Worm (Caenorhabditis elegans): ENCODE data around the gene C36C9.11.
A peak's percentile ranks its signal among the peaks of the same experiment; 100 is the strongest.
"Not testable (repeated sequence)": the region's sequence is repeated elsewhere in the genome, so short reads cannot be mapped to it uniquely, and the experiment has no call there.

The C36C9.11 gene

DNA sequence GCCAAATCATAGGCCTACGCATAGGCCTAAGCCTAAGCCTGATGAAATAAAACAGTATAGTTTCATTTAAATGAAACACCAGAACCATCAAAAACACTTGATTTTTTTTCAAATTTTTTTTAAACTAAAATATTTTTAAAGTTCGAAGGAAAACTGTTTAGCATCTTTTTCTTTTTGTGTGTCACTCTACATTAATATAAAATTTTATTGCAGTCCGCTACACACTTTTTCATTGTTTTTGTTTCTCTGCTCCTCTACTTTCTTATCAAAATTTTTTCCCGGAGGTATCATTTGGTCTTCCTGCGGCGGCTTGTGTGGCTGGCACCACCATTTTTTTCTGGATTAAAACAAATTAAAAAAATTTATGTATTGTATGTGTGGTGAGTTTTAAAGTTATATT, at the start of gene C36C9.11:
C36C9.11 (plus strand) TSS at position 301 of the 400 bp plus-strand sequence.
- not testable (repeated sequence) for TF ChIP-seq odd-2, tbx-2, ceh-18 (tag; optimal IDR thresholded peaks at IDR 0.05)

DNA sequence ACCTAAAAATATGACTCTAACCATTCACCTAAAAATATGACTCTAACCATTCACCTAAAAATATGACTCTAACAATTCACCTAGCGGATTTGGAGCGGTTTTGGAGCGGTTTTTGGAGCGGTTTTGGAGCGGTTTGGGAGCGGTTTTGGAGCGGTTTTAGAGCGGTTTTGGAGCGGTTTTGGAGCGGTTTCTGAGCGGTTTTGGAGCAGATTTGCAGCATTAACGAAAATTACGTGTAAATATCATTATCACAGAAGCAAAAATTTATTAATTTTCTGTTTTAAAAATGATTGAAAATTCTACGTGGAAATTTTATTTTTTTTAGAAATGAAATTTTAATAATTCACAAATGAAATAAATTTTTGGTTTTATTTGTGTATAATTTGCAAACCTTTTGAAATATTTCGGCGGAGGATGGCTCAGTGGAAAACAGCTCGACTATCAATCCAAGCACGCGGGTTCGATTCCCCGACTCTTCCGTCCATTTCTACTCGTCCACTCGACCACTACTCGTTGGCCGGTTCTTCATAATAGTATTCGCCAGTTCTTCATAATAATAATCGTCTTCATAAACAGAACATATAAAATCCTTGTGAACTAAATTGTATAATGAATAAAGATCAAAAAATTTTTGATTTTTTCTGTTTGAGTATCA, 43.6 kb upstream of the C36C9.11 start:
- TF ChIP-seq hlh-30 (tag; optimal IDR thresholded peaks at IDR 0.05; ENCODE audit: insufficient read depth): no peak
- no peak for TF ChIP-seq eyg-1 (tag; optimal IDR thresholded peaks at IDR 0.05)
- no peak for TF ChIP-seq elt-4 (tag; optimal IDR thresholded peaks at IDR 0.05)
- TF ChIP-seq ceh-31 (tag; optimal IDR thresholded peaks at IDR 0.05): no peak
- TF ChIP-seq odd-2 (tag; optimal IDR thresholded peaks at IDR 0.05): no peak
- no peak for TF ChIP-seq pag-3 (tag; optimal IDR thresholded peaks at IDR 0.05; ENCODE audit: borderline replicate concordance)
- no peak for TF ChIP-seq fkh-10 (GFP tag; optimal IDR thresholded peaks at IDR 0.05)
- TF ChIP-seq pax-1 (tag; optimal IDR thresholded peaks at IDR 0.05): no peak
- no peak for TF ChIP-seq hlh-13 (GFP tag; optimal IDR thresholded peaks at IDR 0.05)

DNA sequence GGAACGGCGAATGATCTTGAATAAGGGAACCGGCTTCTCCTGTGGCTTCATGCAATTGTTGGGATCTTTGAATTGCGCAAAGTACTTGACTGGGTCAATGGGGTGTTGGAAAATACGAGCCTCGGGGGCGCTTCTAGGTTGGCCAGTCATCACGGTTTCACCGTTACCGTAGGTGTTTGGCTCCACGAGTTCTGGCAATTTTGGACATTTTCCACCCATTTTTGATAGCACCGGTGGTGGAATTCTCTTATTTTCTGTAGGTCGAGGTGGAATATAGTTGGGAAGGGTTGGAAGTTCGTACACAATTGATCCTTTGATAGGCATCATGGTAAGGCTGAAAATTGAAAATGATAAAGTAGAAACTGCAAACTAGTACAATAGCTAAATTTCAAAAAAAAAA, 35.5 kb upstream of the C36C9.11 start, which contains the start of gene ZK380.4:
ZK380.4 (minus strand) TSS at position 327 of the 400 bp plus-strand sequence.
- TF ChIP-seq T23F11.4 (GFP tag; optimal IDR thresholded peaks at IDR 0.05) (no peak), unc-86 (tag; optimal IDR thresholded peaks at IDR 0.05) (no peak)

DNA sequence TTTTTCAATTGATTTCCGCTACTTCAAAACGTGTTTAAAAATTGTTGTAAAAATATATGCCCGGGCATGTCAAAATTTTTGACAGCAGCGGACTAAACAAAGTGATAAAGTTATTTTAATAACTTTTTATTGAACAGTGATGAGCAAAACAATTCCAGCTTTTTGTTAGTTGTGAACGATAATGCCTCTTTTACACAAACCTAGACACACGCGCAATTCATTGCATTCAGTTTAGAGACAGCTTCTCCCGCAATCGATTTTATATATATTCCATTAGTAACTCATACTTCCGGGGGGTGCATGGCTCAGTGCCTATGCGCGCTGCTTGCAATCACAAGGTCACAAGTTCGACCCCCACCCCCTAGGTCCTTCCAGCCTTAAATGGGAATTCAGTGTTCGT, 33.0 kb upstream of the C36C9.11 start, which contains the start of gene ZK380.6:
ZK380.6 (plus strand) TSS at position 301 of the 400 bp plus-strand sequence.
- TF ChIP-seq sdc-2 (tag; optimal IDR thresholded peaks at IDR 0.05) (peak; percentile 19), ceh-45 (GFP tag; IDR thresholded peaks at IDR 0.05) (0 out of 2 replicates have a peak, but pooled peaks have one; percentile 11), ceh-48 (tag; optimal IDR thresholded peaks at IDR 0.05) (no peak), C38D4.7 (GFP tag; optimal IDR thresholded peaks at IDR 0.05) (no peak)

DNA sequence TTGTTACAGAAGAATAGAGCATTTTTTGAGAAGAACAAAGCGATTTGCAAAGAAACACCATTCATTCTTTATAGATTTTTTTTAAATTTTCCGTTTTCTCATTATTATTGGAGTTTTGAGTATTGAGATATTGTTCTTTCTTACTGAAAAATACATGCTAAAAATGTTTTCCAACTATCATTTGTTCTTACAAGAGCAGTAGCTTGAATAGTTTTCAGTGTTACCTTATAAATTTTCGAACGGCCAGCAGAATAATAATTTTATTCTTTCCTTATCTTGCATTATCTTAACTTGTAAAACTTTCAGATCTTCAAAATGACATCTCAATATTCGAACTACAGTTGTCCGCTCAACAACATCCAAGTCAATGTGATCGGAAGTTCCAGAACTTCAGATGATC, 32.0 kb upstream of the C36C9.11 start, which contains the start of gene tbx-32:
tbx-32 (plus strand) TSS at position 301 of the 400 bp plus-strand sequence.
- TF ChIP-seq ama-1 (optimal IDR thresholded peaks at IDR 0.05) (no peak), ceh-24 (tag; optimal IDR thresholded peaks at IDR 0.05) (no peak), ceh-9 (tag; optimal IDR thresholded peaks at IDR 0.05) (no peak), ttx-3 (tag; optimal IDR thresholded peaks at IDR 0.05) (no peak), nhr-232 (tag; optimal IDR thresholded peaks at IDR 0.05) (no peak), sox-2 (GFP tag; IDR thresholded peaks at IDR 0.05) (no peak), unc-3 (GFP tag; conservative IDR thresholded peaks at IDR 0.05) (no peak), unc-3 (tag; optimal IDR thresholded peaks at IDR 0.05) (no peak), ceh-6 (GFP tag; optimal IDR thresholded peaks at IDR 0.05) (no peak), dve-1 (tag; optimal IDR thresholded peaks at IDR 0.05) (no peak), ceh-31 (tag; optimal IDR thresholded peaks at IDR 0.05) (no peak), rnt-1 (tag; optimal IDR thresholded peaks at IDR 0.05) (no peak), eyg-1 (tag; optimal IDR thresholded peaks at IDR 0.05) (no peak), sdc-2 (tag; optimal IDR thresholded peaks at IDR 0.05) (no peak), ceh-2 (tag; optimal IDR thresholded peaks at IDR 0.05) (no peak)

DNA sequence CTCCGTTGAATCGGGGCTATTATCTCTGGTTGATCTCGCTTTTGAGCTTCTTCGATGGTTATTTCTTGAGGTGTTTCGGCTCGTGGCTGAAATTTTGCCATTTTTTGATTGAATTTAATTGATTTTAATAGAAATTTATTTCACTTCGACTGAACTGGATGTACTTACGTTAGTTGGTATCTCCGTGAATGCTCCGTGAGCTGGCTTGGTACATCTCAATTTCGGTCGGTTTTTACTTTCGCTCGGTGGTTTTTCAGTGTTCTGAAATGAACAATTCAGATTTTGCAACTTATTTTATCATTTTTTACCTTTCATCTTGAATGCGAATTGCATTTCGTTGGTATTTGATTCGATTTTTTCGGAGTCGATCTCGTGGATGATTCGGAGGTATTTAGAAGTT, 22.3 kb upstream of the C36C9.11 start, which contains the start of gene R09H3.2:
R09H3.2 (minus strand) TSS at position 101 of the 400 bp plus-strand sequence.
- TF ChIP-seq ceh-31 (tag; optimal IDR thresholded peaks at IDR 0.05) (no peak), eyg-1 (tag; optimal IDR thresholded peaks at IDR 0.05) (no peak)

DNA sequence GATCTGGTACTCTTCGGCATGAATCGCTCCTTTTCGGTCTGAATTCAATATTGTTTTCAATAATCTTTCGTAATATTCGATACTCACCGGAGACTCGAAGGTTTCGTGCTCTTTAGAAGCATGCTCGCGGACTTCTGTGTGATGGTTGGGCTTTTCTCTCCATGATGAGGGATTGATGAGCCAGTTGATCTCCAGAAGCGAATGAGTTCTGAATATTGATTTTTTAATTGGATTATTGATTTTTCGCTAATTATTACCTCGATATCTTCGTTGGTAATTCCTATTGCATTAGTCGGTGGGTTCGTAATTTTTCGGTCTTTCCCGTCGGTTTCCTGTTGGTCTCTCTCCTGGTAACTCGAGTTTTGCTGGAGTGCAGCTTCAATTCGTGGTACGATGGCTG, 20.1 kb upstream of the C36C9.11 start:
- TF ChIP-seq unc-86 (tag; optimal IDR thresholded peaks at IDR 0.05) (no peak), zip-5 (tag; optimal IDR thresholded peaks at IDR 0.05) (no peak), fkh-10 (GFP tag; optimal IDR thresholded peaks at IDR 0.05) (no peak), pat-9 (tag; optimal IDR thresholded peaks at IDR 0.05) (no peak), unc-55 (GFP tag; optimal IDR thresholded peaks at IDR 0.05) (no peak), ceh-22 (tag; optimal IDR thresholded peaks at IDR 0.05) (no peak), ceh-31 (tag; optimal IDR thresholded peaks at IDR 0.05) (no peak), ahr-1 (tag; optimal IDR thresholded peaks at IDR 0.05) (no peak), sdc-2 (tag; optimal IDR thresholded peaks at IDR 0.05) (no peak), nhr-232 (tag; optimal IDR thresholded peaks at IDR 0.05) (no peak), ceh-2 (tag; optimal IDR thresholded peaks at IDR 0.05) (no peak), dmd-4 (tag; optimal IDR thresholded peaks at IDR 0.05; ENCODE audit: borderline replicate concordance) (no peak), unc-3 (GFP tag; conservative IDR thresholded peaks at IDR 0.05) (no peak), unc-3 (tag; optimal IDR thresholded peaks at IDR 0.05) (no peak), unc-42 (tag; optimal IDR thresholded peaks at IDR 0.05) (no peak), K02D7.2 (tag; optimal IDR thresholded peaks at IDR 0.05) (no peak), madf-2 (tag; optimal IDR thresholded peaks at IDR 0.05) (no peak), ceh-24 (tag; optimal IDR thresholded peaks at IDR 0.05) (no peak)

Measured in whole organism, late embryonic.